Fruit fly (Drosophila melanogaster): Measurements from ENCODE around the gene Nuf2.

The Nuf2 gene

dm6 chr2L:7042150-7042811, 23.4 kb downstream of the Nuf2 start (continued):
- TF ChIP-seq CG4282 (GFP tag; optimal IDR thresholded peaks at IDR 0.05) (no peak), trh (GFP tag; optimal IDR thresholded peaks at IDR 0.05) (no peak), Ets65A (GFP tag) (peak; percentile 68), zfh2 (GFP tag; optimal IDR thresholded peaks at IDR 0.05) (peak; percentile 65), B-H2 (GFP tag; optimal IDR thresholded peaks at IDR 0.05) (peak; percentile 72), CG18764 (GFP tag; optimal IDR thresholded peaks at IDR 0.05) (no peak), CG15011 (GFP tag; optimal IDR thresholded peaks at IDR 0.05) (peak; percentile 7), fd102C (GFP tag; optimal IDR thresholded peaks at IDR 0.05) (no peak), CG4820 (GFP tag; optimal IDR thresholded peaks at IDR 0.05) (no peak), Max (GFP tag; optimal IDR thresholded peaks at IDR 0.05) (peak; percentile 36), CG3726 (GFP tag; IDR thresholded peaks at IDR 0.05) (0 out of 3 replicates have a peak, but pooled peaks have one; percentile 52), CG16813 (GFP tag; IDR thresholded peaks at IDR 0.05; ENCODE audit: partially characterized antibody) (peak; percentile 68), dmrt11E (tag; optimal IDR thresholded peaks at IDR 0.05) (no peak), kay (GFP tag; optimal IDR thresholded peaks at IDR 0.05) (no peak), slbo (GFP tag; IDR thresholded peaks at IDR 0.05) (peak; percentile 75), CG1647 (GFP tag; optimal IDR thresholded peaks at IDR 0.05) (no peak), gce (GFP tag; IDR thresholded peaks at IDR 0.05) (no peak; the same call in 2 of the 3 replicates), grau (tag; optimal IDR thresholded peaks at IDR 0.05) (peak; percentile 19), emc (GFP tag; optimal IDR thresholded peaks at IDR 0.05) (no peak), bbx (GFP tag; IDR thresholded peaks at IDR 0.05; ENCODE audit: partially characterized antibody) (peak; percentile 77), Atf6 (GFP tag; IDR thresholded peaks at IDR 0.05) (no peak), BEAF-32 (GFP tag; optimal IDR thresholded peaks at IDR 0.05) (peak; percentile 66), chm (GFP tag; IDR thresholded peaks at IDR 0.05) (peak; percentile 64), CG42726 (GFP tag; IDR thresholded peaks at IDR 0.05; ENCODE audit: partially characterized antibody) (peak; percentile 71), CG32772 (GFP tag; IDR thresholded peaks at IDR 0.05) (peak; percentile 41; the same call in 1 of the 2 replicates), CG7928 (GFP tag; optimal IDR thresholded peaks at IDR 0.05) (peak; percentile 39), CG18619 (GFP tag; optimal IDR thresholded peaks at IDR 0.05) (peak; percentile 20), tll (GFP tag; optimal IDR thresholded peaks at IDR 0.05) (peak in 1 of 2 experiments; percentile 2), CG7357 (GFP tag; IDR thresholded peaks at IDR 0.05) (0 out of 3 replicates have a peak, but pooled peaks have one; percentile 7), ash1 (GFP tag; optimal IDR thresholded peaks at IDR 0.05) (peak; percentile 52), CG7987 (GFP tag; optimal IDR thresholded peaks at IDR 0.05) (peak; percentile 84), Oli (tag; optimal IDR thresholded peaks at IDR 0.05) (peak; percentile 17), Doc2 (GFP tag; IDR thresholded peaks at IDR 0.05) (no peak), CG3847 (GFP tag; IDR thresholded peaks at IDR 0.05) (peak; percentile 88), CG18476 (GFP tag; optimal IDR thresholded peaks at IDR 0.05) (peak; percentile 15), az2 (GFP tag; optimal IDR thresholded peaks at IDR 0.05) (no peak), slp2 (GFP tag; optimal IDR thresholded peaks at IDR 0.05) (no peak), salm (tag; optimal IDR thresholded peaks at IDR 0.05) (no peak), oc (tag; optimal IDR thresholded peaks at IDR 0.05) (no peak), CG8359 (GFP tag; optimal IDR thresholded peaks at IDR 0.05; ENCODE audit: borderline replicate concordance) (no peak), CG7963 (GFP tag; IDR thresholded peaks at IDR 0.05; ENCODE audit: partially characterized antibody) (peak; percentile 37; the same call in 1 of the 3 replicates), CG8478 (optimal IDR thresholded peaks at IDR 0.05) (no peak), Stat92E (GFP tag; optimal IDR thresholded peaks at IDR 0.05) (peak in 1 of 3 experiments; percentile 33), CG9876 (GFP tag; optimal IDR thresholded peaks at IDR 0.05) (no peak), CG5245 (GFP tag; optimal IDR thresholded peaks at IDR 0.05) (no peak), unpg (GFP tag; optimal IDR thresholded peaks at IDR 0.05) (no peak), kah (GFP tag; optimal IDR thresholded peaks at IDR 0.05) (peak; percentile 92), TFAM (GFP tag; optimal IDR thresholded peaks at IDR 0.05) (no peak), gem (tag; optimal IDR thresholded peaks at IDR 0.05) (peak; percentile 58)

Data from whole organism, embryonic.